Fruit fly (Drosophila melanogaster): ENCODE data around the gene squ.

squ gene

dm6 chr2L:16715133-16715833, 35.4 kb downstream of the squ start (continued):
- TF ChIP-seq CG8359 (GFP tag; optimal IDR thresholded peaks at IDR 0.05; ENCODE audit: borderline replicate concordance) (no peak), abd-A (tag; optimal IDR thresholded peaks at IDR 0.05) (peak; percentile 36), CG1832 (GFP tag; optimal IDR thresholded peaks at IDR 0.05) (no peak), CG8924 (tag; optimal IDR thresholded peaks at IDR 0.05) (no peak), Ptx1 (GFP tag; IDR thresholded peaks at IDR 0.05) (no peak), ftz-f1 (GFP tag; optimal IDR thresholded peaks at IDR 0.05) (peak; percentile 30), lbe (GFP tag; optimal IDR thresholded peaks at IDR 0.05) (no peak), CG2120 (GFP tag; optimal IDR thresholded peaks at IDR 0.05) (no peak), MESR4 (GFP tag; optimal IDR thresholded peaks at IDR 0.05) (no peak), CG4854 (GFP tag; optimal IDR thresholded peaks at IDR 0.05) (no peak), CG7556 (GFP tag; optimal IDR thresholded peaks at IDR 0.05) (no peak), sima (GFP tag; optimal IDR thresholded peaks at IDR 0.05) (no peak), Opbp (GFP tag; IDR thresholded peaks at IDR 0.05; ENCODE audit: partially characterized antibody) (no peak), sqz (GFP tag; optimal IDR thresholded peaks at IDR 0.05) (no peak), ind (GFP tag; optimal IDR thresholded peaks at IDR 0.05) (no peak), Max (GFP tag; optimal IDR thresholded peaks at IDR 0.05) (no peak), Doc3 (GFP tag; IDR thresholded peaks at IDR 0.05; ENCODE audit: partially characterized antibody) (no peak), Ets65A (GFP tag) (peak; percentile 73), gsb-n (tag; optimal IDR thresholded peaks at IDR 0.05) (no peak), CG17829 (tag; optimal IDR thresholded peaks at IDR 0.05) (no peak), pita (GFP tag; optimal IDR thresholded peaks at IDR 0.05) (no peak), CG12942 (GFP tag; optimal IDR thresholded peaks at IDR 0.05) (no peak), stwl (tag; optimal IDR thresholded peaks at IDR 0.05) (peak; percentile 40), trh (GFP tag; optimal IDR thresholded peaks at IDR 0.05) (no peak), gcm (GFP tag; optimal IDR thresholded peaks at IDR 0.05) (no peak), CG15601 (tag; optimal IDR thresholded peaks at IDR 0.05) (no peak), Hr51 (GFP tag; optimal IDR thresholded peaks at IDR 0.05) (no peak), CG13123 (GFP tag; optimal IDR thresholded peaks at IDR 0.05) (no peak), CG10267 (tag; optimal IDR thresholded peaks at IDR 0.05) (no peak), gcm2 (GFP tag; optimal IDR thresholded peaks at IDR 0.05) (no peak), Med (GFP tag) (no peak), Dfd (GFP tag; optimal IDR thresholded peaks at IDR 0.05) (no peak), Fer2 (tag; optimal IDR thresholded peaks at IDR 0.05) (no peak), unpg (GFP tag; optimal IDR thresholded peaks at IDR 0.05) (no peak)

- peak; percentile 97 for TF ChIP-seq odd (GFP tag; optimal IDR thresholded peaks at IDR 0.05)
- peak; percentile 71 for TF ChIP-seq Myb (GFP tag; optimal IDR thresholded peaks at IDR 0.05)
- TF ChIP-seq CG1529 (GFP tag; optimal IDR thresholded peaks at IDR 0.05) = peak; percentile 98
- TF ChIP-seq fru (optimal IDR thresholded peaks at IDR 0.05) = no peak
- peak; percentile 2 for TF ChIP-seq CG13894 (tag; optimal IDR thresholded peaks at IDR 0.05)
- peak; percentile 92 for TF ChIP-seq CG9817 (tag; optimal IDR thresholded peaks at IDR 0.05)
- peak; percentile 98 for TF ChIP-seq CG13424 (tag; optimal IDR thresholded peaks at IDR 0.05)
- peak; percentile 95 for TF ChIP-seq Six4 (GFP tag; optimal IDR thresholded peaks at IDR 0.05)
- peak; percentile 75 for TF ChIP-seq zfh2 (GFP tag; optimal IDR thresholded peaks at IDR 0.05)
- peak; percentile 85 for TF ChIP-seq CG12236 (GFP tag; optimal IDR thresholded peaks at IDR 0.05)
- TF ChIP-seq Gug (GFP tag; IDR thresholded peaks at IDR 0.05) = peak; percentile 92
- peak; percentile 97 for TF ChIP-seq ap (GFP tag; IDR thresholded peaks at IDR 0.05)
- TF ChIP-seq HLH4C (GFP tag; IDR thresholded peaks at IDR 0.05; ENCODE audit: partially characterized antibody) = no peak
- TF ChIP-seq Rfx (GFP tag; IDR thresholded peaks at IDR 0.05) = peak; percentile 94
- peak; percentile 98 for TF ChIP-seq PHDP (tag; optimal IDR thresholded peaks at IDR 0.05)
- TF ChIP-seq tna (GFP tag; IDR thresholded peaks at IDR 0.05; ENCODE audit: partially characterized antibody) = no peak; the same call in 1 of the 2 replicates
Measured at dm6 chr2L:16715841-16716701, 36.2 kb downstream of the squ start, which contains the start of the genes Cyt-c-d and CG31808. TSS of gene Cyt-c-d (plus strand) at chr2L:16715891. TSS of gene CG31808 (minus strand) at chr2L:16716195.

Measured in whole organism, embryonic.